Worm (Caenorhabditis elegans) whole organism, late embryonic: ENCODE data around the gene F46G11.2.

Experiments used
- ahr-1 ChIP-seq: sonication (generic microtip); optimal IDR thresholded peaks from 2 replicates; lab custom pipeline; 2016; ENCODE audit warnings: missing genetic modification characterization, missing compliant biosample characterization
- ceh-31 ChIP-seq: sonication (generic microtip); optimal IDR thresholded peaks from 2 replicates; lab custom pipeline; 2016; ENCODE audit warnings: missing genetic modification characterization, missing compliant biosample characterization
- dve-1 ChIP-seq: sonication (generic microtip); optimal IDR thresholded peaks from 2 replicates; lab custom pipeline; 2017; ENCODE audit warnings: antibody characterized with exemption, mild to moderate bottlenecking, missing genetic modification characterization, missing compliant biosample characterization
- unc-55 ChIP-seq: sonication (generic microtip); optimal IDR thresholded peaks from 2 replicates; lab custom pipeline; 2017; ENCODE audit warnings: missing biosample characterization, missing genetic modification reagents, missing genetic modification characterization

DNA sequence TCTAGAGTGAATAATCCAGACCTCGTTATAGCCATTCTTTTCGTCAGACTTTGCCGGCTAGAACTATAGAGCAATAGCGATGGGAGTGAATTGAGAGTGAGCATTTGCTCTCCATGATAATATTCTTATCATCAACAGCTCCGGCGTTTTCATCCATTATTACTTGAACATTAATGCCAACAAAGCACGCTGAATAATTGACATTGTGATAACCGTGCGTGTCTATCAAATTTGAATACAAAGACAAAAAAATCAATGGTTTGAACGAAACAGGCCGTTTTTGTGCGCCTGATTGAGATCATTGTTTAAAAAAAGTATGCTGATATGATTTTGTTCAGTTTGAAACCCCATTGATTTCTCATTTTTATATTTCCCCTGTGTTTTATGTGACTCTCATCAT, 51.7 kb downstream of the F46G11.2 start, which contains the start of gene dct-11:
- no peak for TF ChIP-seq ahr-1
- no peak for TF ChIP-seq unc-55 (GFP tag; lab: Kevin White, UChicago)
- peak; percentile 16 for TF ChIP-seq dve-1 (tag; lab: Kevin White, UChicago)
- no peak for TF ChIP-seq ceh-31 (tag; lab: Kevin White, UChicago)
